Fruit fly (Drosophila melanogaster): ENCODE results near the gene Tsp3A.

Gene Tsp3A

dm6 chrX:2591315-2591999 lies 28.1 kb downstream of the Tsp3A start (continued):
- TF ChIP-seq CG4730 (GFP tag; IDR thresholded peaks at IDR 0.05) (0 out of 2 replicates have a peak, but pooled peaks have one; percentile 6), hkb (optimal IDR thresholded peaks at IDR 0.05) (no peak), hkb (GFP tag; IDR thresholded peaks at IDR 0.05) (peak; percentile 29; the same call in 1 of the 2 replicates), Fer1 (GFP tag; optimal IDR thresholded peaks at IDR 0.05) (peak; percentile 39), pnt (GFP tag; optimal IDR thresholded peaks at IDR 0.05) (no peak), fu2 (GFP tag; optimal IDR thresholded peaks at IDR 0.05) (peak; percentile 3), klu (GFP tag; IDR thresholded peaks at IDR 0.05) (no peak), CG43689 (GFP tag; IDR thresholded peaks at IDR 0.05) (no peak), Adf1 (GFP tag; IDR thresholded peaks at IDR 0.05) (0 out of 2 replicates have a peak, but pooled peaks have one; percentile 22), ase (GFP tag; IDR thresholded peaks at IDR 0.05) (no peak), H15 (GFP tag; IDR thresholded peaks at IDR 0.05) (no peak), Mad (GFP tag; optimal IDR thresholded peaks at IDR 0.05) (no peak), Hmx (GFP tag; optimal IDR thresholded peaks at IDR 0.05) (no peak), gcm (GFP tag; optimal IDR thresholded peaks at IDR 0.05) (no peak), CG2129 (GFP tag; IDR thresholded peaks at IDR 0.05; ENCODE audit: partially characterized antibody) (no peak), CG17361 (GFP tag; IDR thresholded peaks at IDR 0.05) (peak; percentile 54; the same call in 2 of the 3 replicates), CG6689 (GFP tag; IDR thresholded peaks at IDR 0.05) (0 out of 2 replicates have a peak, but pooled peaks have one; percentile 13), CG7271 (tag; optimal IDR thresholded peaks at IDR 0.05) (no peak), wdn (GFP tag; IDR thresholded peaks at IDR 0.05) (no peak), HLH54F (GFP tag; optimal IDR thresholded peaks at IDR 0.05) (no peak), CG18262 (tag; optimal IDR thresholded peaks at IDR 0.05) (peak; percentile 15), prd (optimal IDR thresholded peaks at IDR 0.05) (no peak), prd (GFP tag; IDR thresholded peaks at IDR 0.05) (peak; percentile 33; the same call in 1 of the 3 replicates), Nf-YB (GFP tag; optimal IDR thresholded peaks at IDR 0.05) (no peak), CG13296 (GFP tag; optimal IDR thresholded peaks at IDR 0.05) (peak; percentile 49), CG8924 (tag; optimal IDR thresholded peaks at IDR 0.05) (peak; percentile 37), CG7372 (GFP tag; IDR thresholded peaks at IDR 0.05) (no peak), CG32532 (GFP tag; IDR thresholded peaks at IDR 0.05) (peak; percentile 44; the same call in 1 of the 2 replicates), CG4328 (GFP tag; optimal IDR thresholded peaks at IDR 0.05) (no peak), zf30C (GFP tag; optimal IDR thresholded peaks at IDR 0.05) (peak; percentile 26), lab (GFP tag; optimal IDR thresholded peaks at IDR 0.05) (peak; percentile 68), ind (GFP tag; optimal IDR thresholded peaks at IDR 0.05) (peak; percentile 22), Hand (GFP tag; optimal IDR thresholded peaks at IDR 0.05) (peak; percentile 43), CG6791 (GFP tag; IDR thresholded peaks at IDR 0.05; ENCODE audit: partially characterized antibody) (no peak), CG2678 (tag; optimal IDR thresholded peaks at IDR 0.05) (peak; percentile 74), grau (tag; optimal IDR thresholded peaks at IDR 0.05) (peak; percentile 59), CG31365 (tag; optimal IDR thresholded peaks at IDR 0.05) (no peak), CG12299 (tag; optimal IDR thresholded peaks at IDR 0.05) (no peak), CG4282 (GFP tag; optimal IDR thresholded peaks at IDR 0.05) (no peak), Sry-β (GFP tag; optimal IDR thresholded peaks at IDR 0.05) (no peak), chif (GFP tag; optimal IDR thresholded peaks at IDR 0.05) (peak in 1 of 2 experiments; percentile 3), repo (GFP tag; optimal IDR thresholded peaks at IDR 0.05) (no peak), nmo (GFP tag; optimal IDR thresholded peaks at IDR 0.05) (peak; percentile 29), CG11504 (tag; optimal IDR thresholded peaks at IDR 0.05) (peak; percentile 56), CG9817 (tag; optimal IDR thresholded peaks at IDR 0.05) (peak; percentile 28), peb (GFP tag; IDR thresholded peaks at IDR 0.05) (no peak), odd (GFP tag; optimal IDR thresholded peaks at IDR 0.05) (no peak), E2f2 (GFP tag; IDR thresholded peaks at IDR 0.05) (no peak), CG18599 (GFP tag; optimal IDR thresholded peaks at IDR 0.05) (peak; percentile 73), CG17612 (GFP tag; IDR thresholded peaks at IDR 0.05) (0 out of 2 replicates have a peak, but pooled peaks have one; percentile 32)
